Worm (Caenorhabditis elegans) whole organism, L4 larva: ENCODE measurements around the gene C05E4.12.

Experiments
- D1046.2 ChIP-seq: fragments of 200-800 bp; sonication (Bioruptor generic); IDR thresholded peaks from 2 replicates; pipeline ENCODE4 v1.3.6; 2022; ENCODE audit warnings: missing genetic modification characterization, missing compliant biosample characterization
- F10B5.3 ChIP-seq: sonication (generic microtip); optimal IDR thresholded peaks from 2 replicates; lab custom pipeline; 2016; ENCODE audit warnings: mild to moderate bottlenecking, missing genetic modification characterization, missing compliant biosample characterization
- R02D3.7 ChIP-seq: fragments of 150-350 bp; sonication (generic microtip); optimal IDR thresholded peaks from 3 replicates; lab custom pipeline; 2014; ENCODE audit warnings: missing biosample characterization, missing genetic modification characterization
- T20F7.1 ChIP-seq: fragments of 200-800 bp; sonication (Bioruptor generic); optimal IDR thresholded peaks from 2 replicates; lab custom pipeline; 2018; ENCODE audit warnings: mild to moderate bottlenecking, missing genetic modification characterization, missing compliant biosample characterization
- Y105C5A.15 ChIP-seq: fragments of 200-800 bp; sonication (Bioruptor generic); IDR thresholded peaks from 2 replicates; pipeline ENCODE4 v1.3.6; 2022; ENCODE audit warnings: missing genetic modification characterization, missing compliant biosample characterization
- Y5F2A.4 ChIP-seq: fragments of 200-800 bp; sonication (Bioruptor generic); optimal IDR thresholded peaks from 2 replicates; lab custom pipeline; 2018; ENCODE audit warnings: mild to moderate bottlenecking, missing genetic modification characterization, missing compliant biosample characterization
- ZK337.2 ChIP-seq: fragments of 200-800 bp; sonication (Bioruptor generic); IDR thresholded peaks from 2 replicates; pipeline ENCODE4 v1.3.6; 2022; ENCODE audit warnings: missing genetic modification reagents, missing genetic modification characterization, missing compliant biosample characterization
- ZK546.5 ChIP-seq, 2 experiments: sonication (generic microtip); optimal IDR thresholded peaks; 2 replicates each; lab custom pipeline; 2017; ENCODE audit warnings: missing biosample characterization in 2 of 2, missing genetic modification characterization in 2 of 2
- aha-1 ChIP-seq: fragments of 150-350 bp; peaks from one replicate; lab custom pipeline; 2014; ENCODE audit warnings: missing biosample characterization, missing genetic modification characterization
- arid-1 ChIP-seq: fragments of 200-800 bp; sonication (Bioruptor generic); conservative IDR thresholded peaks from 2 replicates; pipeline ENCODE4 v1.3.6; 2022; ENCODE audit warnings: missing genetic modification reagents, missing genetic modification characterization, missing compliant biosample characterization
- ceh-28 ChIP-seq: fragments of 150-350 bp; optimal IDR thresholded peaks from 2 replicates; lab custom pipeline; 2014; ENCODE audit warnings: missing biosample characterization, missing genetic modification reagents, missing genetic modification characterization
- ceh-32 ChIP-seq: sonication (generic microtip); optimal IDR thresholded peaks from 2 replicates; lab custom pipeline; 2016; ENCODE audit warnings: mild to moderate bottlenecking, missing genetic modification characterization, missing compliant biosample characterization; ENCODE audit not compliant: poor library complexity
- ceh-44 ChIP-seq: fragments of 200-800 bp; sonication (Bioruptor generic); IDR thresholded peaks from 2 replicates; pipeline ENCODE4 v1.3.6; 2022; ENCODE audit warnings: missing genetic modification reagents, missing genetic modification characterization, missing compliant biosample characterization
- ces-1 ChIP-seq: fragments of 150-350 bp; sonication (generic microtip); optimal IDR thresholded peaks from 4 replicates; lab custom pipeline; 2014; ENCODE audit warnings: missing biosample characterization, missing genetic modification reagents, missing genetic modification characterization
- ctbp-1 ChIP-seq: fragments of 200-800 bp; sonication (Bioruptor generic); IDR thresholded peaks from 2 replicates; pipeline ENCODE4 v1.3.6; 2022; ENCODE audit warnings: missing genetic modification reagents, missing genetic modification characterization, missing compliant biosample characterization
- daf-16 ChIP-seq, 3 experiments: sonication (generic microtip); optimal IDR thresholded peaks; 2 replicates each; lab custom pipeline; 2016 to 2017; ENCODE audit warnings: missing genetic modification characterization in 3 of 3, missing genetic modification reagents in 3 of 3, mild to moderate bottlenecking in 2 of 3, missing compliant biosample characterization in 2 of 3, missing biosample characterization in 1 of 3, moderate library complexity in 1 of 3
- daf-19 ChIP-seq: fragments of 200-800 bp; sonication (Bioruptor generic); conservative IDR thresholded peaks from 2 replicates; pipeline ENCODE4 v1.3.6; 2022; ENCODE audit warnings: missing genetic modification characterization, missing compliant biosample characterization
- dmd-8 ChIP-seq: fragments of 200-800 bp; sonication (Bioruptor generic); IDR thresholded peaks from 2 replicates; pipeline ENCODE4 v1.3.6; 2022; ENCODE audit warnings: missing genetic modification characterization, missing compliant biosample characterization
- dpl-1 ChIP-seq: fragments of 150-350 bp; optimal IDR thresholded peaks from 2 replicates; lab custom pipeline; 2014; ENCODE audit warnings: missing biosample characterization, missing genetic modification reagents, missing genetic modification characterization
- duxl-1 ChIP-seq: sonication (generic microtip); optimal IDR thresholded peaks from 2 replicates; lab custom pipeline; 2016; ENCODE audit warnings: mild to moderate bottlenecking, missing genetic modification characterization, moderate library complexity, missing compliant biosample characterization; ENCODE audit not compliant: poor library complexity
- hif-1 ChIP-seq, 2 experiments: sonication (generic microtip); optimal IDR thresholded peaks; 2 replicates each; lab custom pipeline; 2016 to 2017; ENCODE audit warnings: missing compliant biosample characterization in 2 of 2, missing genetic modification characterization in 2 of 2, missing genetic modification reagents in 2 of 2, missing genotype in 2 of 2, mild to moderate bottlenecking in 1 of 2
- hlh-11 ChIP-seq: fragments of 200-800 bp; sonication (Bioruptor generic); optimal IDR thresholded peaks from 2 replicates; lab custom pipeline; 2018; ENCODE audit warnings: mild to moderate bottlenecking, missing genetic modification characterization, missing compliant biosample characterization
- hlh-30 ChIP-seq: sonication (generic microtip); optimal IDR thresholded peaks from 2 replicates; lab custom pipeline; 2017; ENCODE audit warnings: antibody characterized with exemption, mild to moderate bottlenecking, missing genetic modification characterization, missing compliant biosample characterization; ENCODE audit not compliant: insufficient read depth
- hmg-1.1 ChIP-seq: fragments of 200-800 bp; sonication (Bioruptor generic); IDR thresholded peaks from 2 replicates; pipeline ENCODE4 v1.3.6; 2022; ENCODE audit warnings: missing genetic modification reagents, missing genetic modification characterization, missing compliant biosample characterization
- jun-1 ChIP-seq: fragments of 150-350 bp; optimal IDR thresholded peaks from 2 replicates; lab custom pipeline; 2014; ENCODE audit warnings: missing biosample characterization, missing genetic modification reagents, missing genetic modification characterization
- lin-13 ChIP-seq: fragments of 150-350 bp; optimal IDR thresholded peaks from 2 replicates; lab custom pipeline; 2014; ENCODE audit warnings: missing biosample characterization, missing genetic modification reagents, missing genetic modification characterization
- lir-3 ChIP-seq: sonication (generic microtip); optimal IDR thresholded peaks from 2 replicates; lab custom pipeline; 2016; ENCODE audit warnings: mild to moderate bottlenecking, missing genetic modification characterization, missing compliant biosample characterization
- madf-5 ChIP-seq, 2 experiments: fragments of 200-800 bp; sonication (Bioruptor generic); IDR thresholded peaks; 2 replicates each; pipeline ENCODE4 v1.3.6; 2022; ENCODE audit warnings: missing compliant biosample characterization in 2 of 2, missing genetic modification characterization in 2 of 2
- mdl-1 ChIP-seq, 2 experiments: fragments of 150-350 bp in 1 of 2; sonication (generic microtip) in 1 of 2; optimal IDR thresholded peaks; 2 replicates each; lab custom pipeline; 2014 to 2017; ENCODE audit warnings: missing biosample characterization in 2 of 2, missing genetic modification characterization in 2 of 2
- mdt-29 ChIP-seq: fragments of 200-800 bp; sonication (Bioruptor generic); IDR thresholded peaks from 2 replicates; pipeline ENCODE4 v1.3.6; 2022; ENCODE audit warnings: missing genetic modification reagents, missing genetic modification characterization, missing compliant biosample characterization
- mes-2 ChIP-seq: sonication (generic microtip); optimal IDR thresholded peaks from 2 replicates; lab custom pipeline; 2016; ENCODE audit warnings: missing genotype, mild to moderate bottlenecking, missing genetic modification characterization, missing compliant biosample characterization; ENCODE audit not compliant: poor library complexity, severe bottlenecking
- nhr-10 ChIP-seq: fragments of 150-350 bp; optimal IDR thresholded peaks from 2 replicates; lab custom pipeline; 2014; ENCODE audit warnings: missing biosample characterization, missing genetic modification characterization
- nhr-102 ChIP-seq: sonication (generic microtip); optimal IDR thresholded peaks from 2 replicates; lab custom pipeline; 2016; ENCODE audit warnings: mild to moderate bottlenecking, missing genetic modification characterization, moderate library complexity, missing compliant biosample characterization
- nhr-11 ChIP-seq: fragments of 150-350 bp; optimal IDR thresholded peaks from 2 replicates; lab custom pipeline; 2014; ENCODE audit warnings: missing biosample characterization, missing genetic modification characterization
- nhr-25 ChIP-seq: sonication (generic microtip); optimal IDR thresholded peaks from 2 replicates; lab custom pipeline; 2017; ENCODE audit warnings: missing genetic modification characterization, mild to moderate bottlenecking, missing compliant biosample characterization, antibody characterized with exemption, moderate library complexity, borderline replicate concordance; ENCODE audit not compliant: insufficient read depth
- nhr-41 ChIP-seq: fragments of 200-800 bp; sonication (Bioruptor generic); IDR thresholded peaks from 2 replicates; pipeline ENCODE4 v1.3.6; 2022; ENCODE audit warnings: missing genetic modification reagents, missing genetic modification characterization, missing compliant biosample characterization
- nhr-76 ChIP-seq: fragments of 150-350 bp; optimal IDR thresholded peaks from 2 replicates; lab custom pipeline; 2014; ENCODE audit warnings: missing biosample characterization, missing genetic modification characterization
- php-3 ChIP-seq: fragments of 200-800 bp; sonication (Bioruptor generic); IDR thresholded peaks from 2 replicates; pipeline ENCODE4 v1.3.6; 2022; ENCODE audit warnings: missing genetic modification reagents, missing genetic modification characterization, missing compliant biosample characterization
- rbr-2 ChIP-seq: sonication (generic microtip); optimal IDR thresholded peaks from 2 replicates; lab custom pipeline; 2016; ENCODE audit warnings: missing genotype, missing genetic modification characterization, missing compliant biosample characterization
- saeg-2 ChIP-seq: fragments of 200-800 bp; sonication (Bioruptor generic); IDR thresholded peaks from 2 replicates; pipeline ENCODE4 v1.3.6; 2022; ENCODE audit warnings: missing genetic modification reagents, missing genetic modification characterization, missing compliant biosample characterization
- sdz-12 ChIP-seq: fragments of 200-800 bp; sonication (Bioruptor generic); optimal IDR thresholded peaks from 2 replicates; lab custom pipeline; 2018; ENCODE audit warnings: mild to moderate bottlenecking, missing genetic modification characterization, missing compliant biosample characterization
- skn-1 ChIP-seq: fragments of 150-350 bp; optimal IDR thresholded peaks from 2 replicates; lab custom pipeline; 2014; ENCODE audit warnings: missing biosample characterization, missing genetic modification characterization
- snpc-1.2 ChIP-seq: fragments of 200-800 bp; sonication (Bioruptor generic); IDR thresholded peaks from 2 replicates; pipeline ENCODE4 v1.3.6; 2022; ENCODE audit warnings: missing genetic modification reagents, missing genetic modification characterization, missing compliant biosample characterization
- snpc-4 ChIP-seq: fragments of 150-350 bp; optimal IDR thresholded peaks from 2 replicates; lab custom pipeline; 2014; ENCODE audit warnings: missing biosample characterization, missing genetic modification characterization
- spr-1 ChIP-seq: sonication (generic microtip); optimal IDR thresholded peaks from 2 replicates; lab custom pipeline; 2016; ENCODE audit warnings: mild to moderate bottlenecking, missing genetic modification characterization, missing compliant biosample characterization
- tag-97 ChIP-seq: fragments of 200-800 bp; sonication (Bioruptor generic); IDR thresholded peaks from 2 replicates; pipeline ENCODE4 v1.3.6; 2022; ENCODE audit warnings: missing genetic modification characterization, missing compliant biosample characterization
- tra-1 ChIP-seq: fragments of 200-800 bp; sonication (Bioruptor generic); IDR thresholded peaks from 2 replicates; pipeline ENCODE4 v1.3.6; 2022; ENCODE audit warnings: missing genetic modification reagents, missing genetic modification characterization, missing compliant biosample characterization
- vab-7 ChIP-seq: fragments of 200-800 bp; sonication (Bioruptor generic); IDR thresholded peaks from 2 replicates; pipeline ENCODE4 v1.3.6; 2022; ENCODE audit warnings: missing genetic modification reagents, missing genetic modification characterization, missing compliant biosample characterization
- zfp-2 ChIP-seq: sonication (generic microtip); optimal IDR thresholded peaks from 2 replicates; lab custom pipeline; 2016; ENCODE audit warnings: mild to moderate bottlenecking, missing genetic modification characterization, missing compliant biosample characterization
- zip-11 ChIP-seq: fragments of 200-800 bp; sonication (Bioruptor generic); IDR thresholded peaks from 2 replicates; pipeline ENCODE4 v1.3.6; 2022; ENCODE audit warnings: missing genetic modification characterization, missing compliant biosample characterization

C05E4.12 gene

DNA sequence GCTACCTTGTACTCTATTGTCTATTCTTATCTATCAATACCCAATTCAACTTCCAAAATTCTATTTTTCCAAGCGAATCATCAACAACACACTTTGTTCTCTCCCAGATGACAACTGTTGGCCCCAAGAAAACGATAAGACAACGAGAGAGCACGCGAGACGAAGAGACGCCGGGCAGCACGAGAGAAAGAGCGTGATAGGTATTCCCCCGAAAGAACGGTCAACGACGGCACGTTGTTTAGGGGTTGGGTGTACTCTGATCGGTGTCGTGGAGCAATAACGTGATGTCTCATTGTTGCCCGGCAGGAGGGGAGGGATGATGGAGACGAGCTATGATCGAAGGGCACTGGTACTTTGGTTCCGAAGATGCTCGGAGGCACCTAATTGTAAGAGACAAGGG, 30.5 kb downstream of the C05E4.12 start:
- TF ChIP-seq tag-97, result no peak
- no peak for TF ChIP-seq Y105C5A.15 (GFP tag; lab: Robert Waterston, UW)
- peak; percentile 93 for TF ChIP-seq nhr-102 (tag; lab: Kevin White, UChicago)
- peak; percentile 56 for TF ChIP-seq spr-1 (tag; lab: Kevin White, UChicago)
- TF ChIP-seq zfp-2 (tag; lab: Kevin White, UChicago), result no peak
- TF ChIP-seq php-3, result peak; percentile 92
- no peak for TF ChIP-seq dmd-8
- peak; percentile 94 for TF ChIP-seq tra-1 (GFP tag; lab: Robert Waterston, UW)
- TF ChIP-seq mes-2, result peak; percentile 71
- peak; percentile 98 for TF ChIP-seq hlh-30 (tag; lab: Kevin White, UChicago)
- TF ChIP-seq sdz-12 (GFP tag; lab: Kevin White, UChicago), result peak; percentile 13
- TF ChIP-seq Y5F2A.4, result no peak
- TF ChIP-seq aha-1 (tag; lab: Kevin White, UChicago), result peak; percentile 97
- no peak for TF ChIP-seq ZK546.5 (tag; optimal IDR thresholded peaks at IDR 0.05; lab: Kevin White, UChicago)
- TF ChIP-seq hlh-11, result peak; percentile 99
- no peak for TF ChIP-seq nhr-25
- no peak for TF ChIP-seq snpc-1.2 (GFP tag; lab: Robert Waterston, UW)
- TF ChIP-seq hif-1 (tag; optimal IDR thresholded peaks at IDR 0.05; lab: Kevin White, UChicago), result peak; percentile 63 to 88
- TF ChIP-seq lir-3 (tag; lab: Kevin White, UChicago), result no peak
- no peak for TF ChIP-seq zip-11 (GFP tag; lab: Robert Waterston, UW)
- no peak for TF ChIP-seq R02D3.7 (tag; lab: Kevin White, UChicago)
- no peak for TF ChIP-seq ceh-44 (GFP tag; lab: Robert Waterston, UW)
- peak; percentile 97 for TF ChIP-seq nhr-10 (tag; lab: Kevin White, UChicago)
- peak; percentile 71 for TF ChIP-seq hmg-1.1 (GFP tag; lab: Robert Waterston, UW)
- no peak; the same call in 1 of the 2 replicates for TF ChIP-seq nhr-41 (GFP tag; lab: Robert Waterston, UW)
- TF ChIP-seq ceh-28 (tag; lab: Kevin White, UChicago), result no peak
- no peak for TF ChIP-seq daf-19
- TF ChIP-seq vab-7 (GFP tag; lab: Robert Waterston, UW), result no peak
- no peak for TF ChIP-seq lin-13 (GFP tag; lab: Kevin White, UChicago)
- TF ChIP-seq jun-1 (tag; lab: Kevin White, UChicago), result peak; percentile 64
- TF ChIP-seq dpl-1 (GFP tag; lab: Kevin White, UChicago), result peak; percentile 2
- no peak for TF ChIP-seq snpc-4 (tag; lab: Kevin White, UChicago)
- no peak for TF ChIP-seq arid-1 (GFP tag; lab: Robert Waterston, UW)
- TF ChIP-seq nhr-76 (tag; lab: Kevin White, UChicago), result no peak
- TF ChIP-seq madf-5 (GFP tag; IDR thresholded peaks at IDR 0.05; lab: Robert Waterston, UW), result no peak
- TF ChIP-seq ZK337.2 (GFP tag; lab: Robert Waterston, UW), result no peak
- peak; percentile 95 to 96 for TF ChIP-seq daf-16 (GFP tag; optimal IDR thresholded peaks at IDR 0.05; lab: Kevin White, UChicago)
- TF ChIP-seq daf-16 (tag; optimal IDR thresholded peaks at IDR 0.05; lab: Kevin White, UChicago), result peak; percentile 99
- TF ChIP-seq T20F7.1 (GFP tag; lab: Kevin White, UChicago), result peak; percentile 62
- TF ChIP-seq ces-1, result no peak
- peak; percentile 35 for TF ChIP-seq rbr-2
- TF ChIP-seq ceh-32, result no peak
- TF ChIP-seq mdl-1 (tag; optimal IDR thresholded peaks at IDR 0.05; lab: Kevin White, UChicago), result peak; percentile 98 to 99
- peak; percentile 65; the same call in 1 of the 2 replicates for TF ChIP-seq ctbp-1
- peak; percentile 96 for TF ChIP-seq nhr-11 (tag; lab: Kevin White, UChicago)
- TF ChIP-seq saeg-2, result peak; percentile 79
- no peak for TF ChIP-seq D1046.2
- TF ChIP-seq duxl-1 (tag; lab: Kevin White, UChicago), result peak; percentile 73
- TF ChIP-seq mdt-29 (GFP tag; lab: Robert Waterston, UW), result peak; percentile 98
- no peak for TF ChIP-seq skn-1 (tag; lab: Kevin White, UChicago)
- TF ChIP-seq F10B5.3, result no peak
